Fruit fly (Drosophila melanogaster): ENCODE results near the gene CG17029.
A peak's percentile ranks its signal among the peaks of the same experiment; 100 is the strongest.

Gene CG17029

DNA sequence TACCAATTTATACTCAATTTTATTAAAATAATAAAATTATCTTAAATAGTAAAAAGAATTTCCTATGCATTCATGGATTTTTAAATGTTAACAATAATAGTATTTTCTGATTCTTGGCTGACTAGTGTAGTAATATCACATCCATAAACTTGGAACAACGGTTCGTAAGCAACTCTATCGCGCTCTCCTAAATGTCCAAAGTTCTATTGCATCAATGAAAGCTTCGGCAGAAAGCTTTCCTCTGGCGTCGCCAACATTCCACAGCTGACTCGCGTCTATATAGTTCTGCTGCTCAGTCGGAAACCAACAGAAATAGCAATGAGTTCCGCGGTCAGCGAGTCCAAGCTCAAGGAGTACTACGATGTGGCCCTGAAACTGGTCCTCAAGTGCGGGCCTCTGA lies at the start of gene CG17029:
CG17029 (plus strand) TSS at position 113 of the 400 bp plus-strand sequence.
- TF ChIP-seq CG17801 (GFP tag; optimal IDR thresholded peaks at IDR 0.05; ENCODE audit: partially characterized antibody), result peak; percentile 8

DNA sequence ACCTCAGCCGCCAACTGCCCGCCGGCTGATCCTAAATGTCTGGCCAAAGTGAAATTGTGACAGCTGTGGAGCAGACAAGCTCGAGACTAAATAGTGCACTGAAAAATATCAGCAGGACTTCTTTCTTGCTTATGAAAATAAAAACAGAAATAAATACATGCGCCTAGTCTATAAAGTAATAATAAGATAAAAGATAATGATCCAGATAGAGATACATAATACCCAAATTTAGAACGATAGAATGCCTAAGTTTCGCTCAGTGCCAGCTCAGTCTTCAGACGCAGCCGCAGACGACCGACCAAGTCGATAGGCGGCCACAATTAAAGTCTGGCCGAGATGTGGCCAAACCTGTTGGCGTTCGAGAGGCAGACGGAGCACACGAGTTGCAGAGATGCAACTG lies 35.8 kb upstream of the CG17029 start:
- no peak for TF ChIP-seq CG17801 (GFP tag; optimal IDR thresholded peaks at IDR 0.05; ENCODE audit: partially characterized antibody)

DNA sequence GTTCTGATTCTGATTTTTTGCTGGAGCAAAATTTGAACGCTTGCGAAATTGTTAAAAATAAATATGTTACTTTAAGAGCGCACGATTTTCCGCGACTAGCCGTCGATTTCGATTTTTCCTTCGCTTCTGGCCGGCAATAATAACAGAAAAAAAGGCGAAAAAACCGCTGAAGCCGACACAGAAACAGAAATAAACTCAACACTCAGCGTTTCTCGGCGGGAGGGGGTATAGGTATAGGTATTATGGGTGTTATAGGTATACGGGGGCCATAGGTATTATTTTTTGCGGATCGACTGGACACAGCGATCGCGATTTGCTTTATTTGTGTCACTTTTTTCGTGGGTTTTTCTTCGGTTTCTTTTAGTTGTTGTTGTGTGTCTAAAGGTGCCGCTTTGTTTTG lies 24.4 kb upstream of the CG17029 start:
- peak; percentile 17 for TF ChIP-seq CG17801 (GFP tag; optimal IDR thresholded peaks at IDR 0.05; ENCODE audit: partially characterized antibody)

DNA sequence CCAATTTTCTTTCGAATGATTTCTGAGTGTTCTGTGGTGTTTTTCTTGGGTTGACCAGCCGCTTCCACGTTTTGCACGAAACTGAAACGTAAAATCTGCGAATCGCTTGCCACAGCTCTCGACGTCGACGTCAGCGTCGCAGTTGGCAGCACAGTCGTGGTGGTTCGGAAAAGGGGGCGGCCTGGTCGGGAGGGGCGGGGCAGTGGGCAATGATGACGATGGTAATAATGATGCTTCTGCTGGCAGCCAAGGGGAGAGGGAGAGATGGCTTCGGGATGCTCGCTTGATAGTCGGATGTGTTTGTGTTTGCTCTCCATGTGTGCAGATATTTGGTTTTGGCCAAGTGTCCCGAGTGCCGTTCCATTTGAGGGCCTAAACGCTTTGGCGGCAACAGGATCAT lies 23.8 kb upstream of the CG17029 start:
- no peak for TF ChIP-seq CG17801 (GFP tag; optimal IDR thresholded peaks at IDR 0.05; ENCODE audit: partially characterized antibody)

- no peak for TF ChIP-seq CG17801 (GFP tag; optimal IDR thresholded peaks at IDR 0.05; ENCODE audit: partially characterized antibody)
These were observed 22.8 kb upstream of the CG17029 start for dm6 chr3L:15953892-15954291.

dm6 chr3L:15954784-15955427 lies 21.8 kb upstream of the CG17029 start, which contains the start of the genes Pka-C3 and GXIVsPLA2:
Pka-C3 (minus strand) TSS chr3L:15954797.
GXIVsPLA2 (plus strand) TSS chr3L:15955096.
- no peak for TF ChIP-seq CG17801 (GFP tag; optimal IDR thresholded peaks at IDR 0.05; ENCODE audit: partially characterized antibody)

DNA sequence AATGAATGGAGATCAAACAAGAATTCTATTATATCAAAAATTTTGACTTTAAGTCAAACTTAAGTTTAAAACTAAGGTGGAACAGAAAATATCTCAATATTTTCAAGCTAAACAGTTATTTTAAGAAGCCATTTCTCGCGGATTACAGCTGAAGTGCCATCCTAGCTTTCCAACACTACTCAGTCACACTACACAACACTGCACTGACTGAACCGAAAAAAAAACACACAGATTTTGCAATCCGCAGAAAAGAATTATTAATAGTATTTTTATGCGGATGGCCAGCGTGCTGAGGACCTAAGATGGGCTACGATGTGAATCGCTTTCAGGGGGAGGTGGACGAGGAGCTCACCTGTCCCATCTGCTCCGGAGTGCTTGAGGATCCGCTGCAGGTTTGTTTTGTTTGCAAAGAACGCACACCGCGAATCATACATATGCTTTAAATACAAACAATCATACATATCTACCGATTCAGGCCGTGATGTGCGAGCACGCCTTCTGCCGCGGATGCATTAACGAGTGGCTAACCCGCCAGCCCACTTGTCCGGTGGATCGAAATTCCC lies 20.1 kb upstream of the CG17029 start, which contains the start of gene elgi:
elgi (plus strand) TSS at position 103 of the 563 bp plus-strand sequence.
- TF ChIP-seq CG17801 (GFP tag; optimal IDR thresholded peaks at IDR 0.05; ENCODE audit: partially characterized antibody), result peak; percentile 47

- TF ChIP-seq CG17801 (GFP tag; optimal IDR thresholded peaks at IDR 0.05; ENCODE audit: partially characterized antibody), result no peak
These were observed 17.9 kb upstream of the CG17029 start, which contains the start of gene CG17032 for dm6 chr3L:15958612-15959315. CG17032 (plus strand) TSS chr3L:15958843.

- no peak for TF ChIP-seq CG17801 (GFP tag; optimal IDR thresholded peaks at IDR 0.05; ENCODE audit: partially characterized antibody)
These were observed 8.8 kb upstream of the CG17029 start, which contains the start of the genes Brr2 and CG10516 for dm6 chr3L:15967588-15968500. Brr2 (minus strand) TSS chr3L:15967872. CG10516 (plus strand) TSS chr3L:15968204.

DNA sequence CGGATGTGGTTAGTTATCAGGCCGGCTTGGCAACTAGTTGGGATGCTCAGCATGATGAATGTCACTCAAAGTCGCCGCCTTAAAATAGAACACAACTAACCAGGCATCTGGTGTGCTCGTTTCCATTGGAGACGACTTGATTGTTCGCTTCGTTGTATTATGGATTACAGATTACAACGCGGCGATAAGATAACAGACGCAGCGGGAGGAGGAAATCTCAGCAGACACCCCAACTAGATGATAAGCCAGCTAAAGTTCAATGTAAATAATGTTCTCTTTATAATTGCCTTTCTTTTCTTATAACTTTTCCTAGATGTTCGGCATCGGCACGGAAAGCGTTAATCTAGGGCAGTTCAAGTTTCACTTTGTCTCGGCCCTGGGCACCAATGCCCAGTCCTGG lies 8.0 kb upstream of the CG17029 start:
- no peak for TF ChIP-seq CG17801 (GFP tag; optimal IDR thresholded peaks at IDR 0.05; ENCODE audit: partially characterized antibody)

dm6 chr3L:15974166-15974565 lies 2.5 kb upstream of the CG17029 start:
- no peak for TF ChIP-seq CG17801 (GFP tag; optimal IDR thresholded peaks at IDR 0.05; ENCODE audit: partially characterized antibody)

- TF ChIP-seq CG17801 (GFP tag; optimal IDR thresholded peaks at IDR 0.05; ENCODE audit: partially characterized antibody), result no peak
These were observed 1.6 kb upstream of the CG17029 start, which contains the start of gene CG17026 for dm6 chr3L:15975068-15975467. CG17026 (plus strand) TSS chr3L:15975368.

DNA sequence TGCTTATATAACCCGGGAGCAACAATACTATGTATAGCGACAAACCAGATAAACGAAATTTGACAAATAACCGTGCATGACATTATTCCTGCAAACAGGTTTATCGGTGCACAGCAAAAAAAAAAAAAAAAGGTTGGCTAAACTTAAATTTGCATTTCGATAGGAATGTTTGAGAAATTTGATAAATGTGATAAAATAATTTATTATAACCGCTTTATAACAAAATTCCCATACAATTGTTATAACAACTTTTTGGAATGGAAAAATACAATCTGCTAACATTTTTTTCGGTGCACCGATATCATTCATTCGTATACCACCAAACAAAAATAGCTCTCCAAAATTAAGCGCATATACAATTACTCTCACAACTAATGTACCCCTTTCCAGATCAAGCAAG lies 895 bp downstream of the CG17029 start:
- TF ChIP-seq CG17801 (GFP tag; optimal IDR thresholded peaks at IDR 0.05; ENCODE audit: partially characterized antibody), result no peak

dm6 chr3L:15978224-15978623 lies 1.6 kb downstream of the CG17029 start, which contains the start of gene CG17028:
CG17028 (plus strand) TSS chr3L:15978524.
- TF ChIP-seq CG17801 (GFP tag; optimal IDR thresholded peaks at IDR 0.05; ENCODE audit: partially characterized antibody), result no peak

dm6 chr3L:15979240-15979639 lies 2.6 kb downstream of the CG17029 start:
- no peak for TF ChIP-seq CG17801 (GFP tag; optimal IDR thresholded peaks at IDR 0.05; ENCODE audit: partially characterized antibody)
